Worm (Caenorhabditis elegans) whole organism, L3 larva: ENCODE data around the gene K09D9.9.

Source experiments
- R02D3.7 ChIP-seq: fragments of 150-350 bp; optimal IDR thresholded peaks from 2 replicates; lab custom pipeline; 2014; ENCODE audit warnings: missing biosample characterization, missing genetic modification characterization
- ceh-16 ChIP-seq: sonication (generic microtip); optimal IDR thresholded peaks from 2 replicates; lab custom pipeline; 2017; ENCODE audit warnings: missing biosample characterization, missing genetic modification characterization
- ceh-9 ChIP-seq: sonication (generic microtip); optimal IDR thresholded peaks from 2 replicates; lab custom pipeline; 2018; ENCODE audit warnings: missing biosample characterization, missing genetic modification characterization
- egl-27 ChIP-seq: sonication (generic microtip); optimal IDR thresholded peaks from 4 replicates; lab custom pipeline; 2017; ENCODE audit warnings: missing biosample characterization, missing genetic modification reagents, missing genetic modification characterization
- elt-2 ChIP-seq: sonication (generic microtip); optimal IDR thresholded peaks from 2 replicates; lab custom pipeline; 2016; ENCODE audit warnings: missing genetic modification reagents, mild to moderate bottlenecking, missing genetic modification characterization, missing compliant biosample characterization
- fos-1 ChIP-seq: fragments of 150-350 bp; optimal IDR thresholded peaks from 2 replicates; lab custom pipeline; 2014; ENCODE audit warnings: missing biosample characterization, missing genetic modification characterization
- lin-15B ChIP-seq: fragments of 150-350 bp; optimal IDR thresholded peaks from 2 replicates; lab custom pipeline; 2014; ENCODE audit warnings: missing biosample characterization, missing genetic modification characterization
- mml-1 ChIP-seq: fragments of 150-350 bp; sonication (generic microtip); optimal IDR thresholded peaks from 3 replicates; lab custom pipeline; 2014; ENCODE audit warnings: missing biosample characterization, missing genetic modification characterization
- nhr-12 ChIP-seq: fragments of 150-350 bp; optimal IDR thresholded peaks from 2 replicates; lab custom pipeline; 2014; ENCODE audit warnings: missing biosample characterization, missing genetic modification characterization
- nhr-237 ChIP-seq: fragments of 150-350 bp; optimal IDR thresholded peaks from 2 replicates; lab custom pipeline; 2014; ENCODE audit warnings: missing biosample characterization, missing genetic modification characterization
- nhr-25 ChIP-seq: sonication (generic microtip); optimal IDR thresholded peaks from 2 replicates; lab custom pipeline; 2017; ENCODE audit warnings: missing biosample characterization, missing genetic modification characterization
- nhr-28 ChIP-seq: fragments of 150-350 bp; optimal IDR thresholded peaks from 2 replicates; lab custom pipeline; 2014; ENCODE audit warnings: missing biosample characterization, missing genetic modification characterization
- nhr-76 ChIP-seq: fragments of 150-350 bp; sonication (generic microtip); optimal IDR thresholded peaks from 5 replicates; lab custom pipeline; 2014; ENCODE audit warnings: missing biosample characterization, missing genetic modification characterization
- pha-4 ChIP-seq: fragments of 150-350 bp; optimal IDR thresholded peaks from 2 replicates; lab custom pipeline; 2014; ENCODE audit warnings: missing biosample characterization, missing genetic modification reagents, missing genetic modification characterization

DNA sequence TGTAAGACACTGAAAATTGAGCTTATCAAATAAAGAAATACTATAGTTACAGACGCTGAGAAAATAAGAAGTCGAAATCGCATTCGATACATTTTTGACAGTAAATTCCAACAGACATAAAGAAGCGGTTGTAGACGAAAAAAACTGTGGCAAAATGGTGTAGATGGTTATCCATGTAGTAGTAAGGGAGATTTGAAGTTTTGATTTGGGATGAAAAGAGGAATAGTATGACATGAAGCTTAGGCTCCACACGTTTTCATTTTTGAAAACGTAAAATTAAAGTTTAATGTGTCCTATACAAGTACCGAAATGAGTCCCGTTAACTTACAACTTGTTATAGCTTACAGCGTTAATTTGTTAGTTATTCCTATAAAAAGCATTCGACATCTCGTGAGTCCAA, at the start of gene K09D9.9:
- TF ChIP-seq nhr-25 (no peak), nhr-237 (tag; lab: Kevin White, UChicago) (no peak), ceh-9 (no peak), fos-1 (tag; lab: Kevin White, UChicago) (no peak), nhr-28 (tag; lab: Kevin White, UChicago) (no peak), lin-15B (tag; lab: Kevin White, UChicago) (no peak), egl-27 (no peak), R02D3.7 (tag; lab: Kevin White, UChicago) (no peak), nhr-76 (tag; lab: Kevin White, UChicago) (no peak), nhr-12 (tag; lab: Kevin White, UChicago) (no peak), elt-2 (no peak), mml-1 (tag; lab: Kevin White, UChicago) (no peak), ceh-16 (tag; lab: Kevin White, UChicago) (no peak), pha-4 (tag; lab: Kevin White, UChicago) (no peak)
